Worm (Caenorhabditis elegans) whole organism, midembryonic: ENCODE data around the gene rab-3.

ENCODE experiments used
- T22C8.4 ChIP-seq: fragments of 200-800 bp; sonication (Bioruptor generic); IDR thresholded peaks from 2 replicates; pipeline ENCODE4 v1.3.6; 2022; ENCODE audit warnings: missing genetic modification characterization, missing compliant biosample characterization
- tab-1 ChIP-seq: fragments of 200-800 bp; sonication (Bioruptor generic); IDR thresholded peaks from 2 replicates; pipeline ENCODE4 v1.3.6; 2022; ENCODE audit warnings: missing genetic modification characterization, missing compliant biosample characterization

ce11 chrII:5712126-5712525, 15.5 kb downstream of the rab-3 start:
- TF ChIP-seq T22C8.4, result no peak
- no peak for TF ChIP-seq tab-1 (GFP tag; lab: Robert Waterston, UW)
